Fruit fly (Drosophila melanogaster) whole organism, embryonic: ENCODE measurements around the gene Spec2.

Experiments used
- Asciz ChIP-seq: fragments of 200-800 bp; sonication (Bioruptor generic); optimal IDR thresholded peaks from 2 replicates; lab custom pipeline; 2017; ENCODE audit warnings: missing biosample characterization, mild to moderate bottlenecking, missing genetic modification characterization, missing genetic modification reagents
- Atf-2 ChIP-seq: fragments of 200-800 bp; sonication (Bioruptor generic); optimal IDR thresholded peaks from 2 replicates; lab custom pipeline; 2016; ENCODE audit warnings: missing biosample characterization, missing genetic modification characterization
- B-H1 ChIP-seq: fragments of 200-800 bp; sonication (Bioruptor generic); IDR thresholded peaks from 3 replicates; pipeline ENCODE4 v1.3.6; 2022; ENCODE audit warnings: missing biosample characterization, missing genetic modification characterization
- BEAF-32 ChIP-seq: fragments of 200-800 bp; sonication (Bioruptor generic); optimal IDR thresholded peaks from 3 replicates; lab custom pipeline; 2017; ENCODE audit warnings: missing biosample characterization, missing genetic modification characterization, mild to moderate bottlenecking, moderate library complexity, missing genetic modification reagents
- CG10267 ChIP-seq: fragments of 200-800 bp; sonication (Bioruptor generic); optimal IDR thresholded peaks from 2 replicates; lab custom pipeline; 2018; ENCODE audit warnings: missing biosample characterization, mild to moderate bottlenecking, missing genetic modification characterization, moderate library complexity
- CG10959 ChIP-seq: fragments of 200-800 bp; sonication (Bioruptor generic); IDR thresholded peaks from 2 replicates; pipeline ENCODE4 v1.3.6; 2022; ENCODE audit warnings: missing biosample characterization, missing genetic modification characterization
- CG11504 ChIP-seq: fragments of 200-800 bp; sonication (Bioruptor generic); optimal IDR thresholded peaks from 3 replicates; lab custom pipeline; 2019; ENCODE audit warnings: missing biosample characterization, mild to moderate bottlenecking, missing genetic modification characterization, moderate library complexity
- CG11696 ChIP-seq: fragments of 200-800 bp; sonication (Bioruptor generic); IDR thresholded peaks from 2 replicates; pipeline ENCODE4 v1.3.6; 2022; ENCODE audit warnings: missing biosample characterization, missing genetic modification characterization
- CG1233 ChIP-seq: fragments of 200-800 bp; sonication (Bioruptor generic); optimal IDR thresholded peaks from 4 replicates; lab custom pipeline; 2018; ENCODE audit warnings: missing biosample characterization, mild to moderate bottlenecking, missing genetic modification characterization
- CG13123 ChIP-seq: fragments of 200-800 bp; sonication (Bioruptor generic); optimal IDR thresholded peaks from 2 replicates; lab custom pipeline; 2016; ENCODE audit warnings: missing biosample characterization, missing genetic modification characterization
- CG15479 ChIP-seq: fragments of 200-800 bp; sonication (Bioruptor generic); optimal IDR thresholded peaks from 3 replicates; lab custom pipeline; 2019; ENCODE audit warnings: missing biosample characterization, mild to moderate bottlenecking, missing genetic modification characterization, moderate library complexity
- CG16815 ChIP-seq: fragments of 200-800 bp; sonication (Bioruptor generic); optimal IDR thresholded peaks from 3 replicates; lab custom pipeline; 2017; ENCODE audit warnings: missing biosample characterization, mild to moderate bottlenecking, missing genetic modification characterization
- CG17186 ChIP-seq: fragments of 200-800 bp; sonication (Bioruptor generic); optimal IDR thresholded peaks from 3 replicates; lab custom pipeline; 2017; ENCODE audit warnings: missing biosample characterization, missing genetic modification reagents, missing genetic modification characterization
- CG17802 ChIP-seq: fragments of 200-800 bp; sonication (Bioruptor generic); optimal IDR thresholded peaks from 2 replicates; lab custom pipeline; 2018; ENCODE audit warnings: missing biosample characterization, mild to moderate bottlenecking, missing genetic modification characterization, moderate library complexity
- CG4360 ChIP-seq: fragments of 200-800 bp; sonication (Bioruptor generic); IDR thresholded peaks from 2 replicates; pipeline ENCODE4 v1.3.6; 2022; ENCODE audit warnings: missing biosample characterization, missing genetic modification characterization
- CG6854 ChIP-seq: fragments of 200-800 bp; sonication (Bioruptor generic); optimal IDR thresholded peaks from 3 replicates; lab custom pipeline; 2017; ENCODE audit warnings: missing biosample characterization, mild to moderate bottlenecking, missing genetic modification characterization
- CG9437 ChIP-seq: fragments of 200-800 bp; sonication (Bioruptor generic); optimal IDR thresholded peaks from 2 replicates; lab custom pipeline; 2018; ENCODE audit warnings: missing biosample characterization, mild to moderate bottlenecking, missing genetic modification characterization
- CTCF ChIP-seq: fragments of 200-800 bp; sonication (Bioruptor generic); optimal IDR thresholded peaks from 2 replicates; lab custom pipeline; 2017; ENCODE audit warnings: missing biosample characterization, mild to moderate bottlenecking, missing genetic modification characterization, moderate library complexity
- Dek ChIP-seq: fragments of 200-800 bp; sonication (Bioruptor generic); optimal IDR thresholded peaks from 3 replicates; lab custom pipeline; 2019; ENCODE audit warnings: missing biosample characterization, mild to moderate bottlenecking, missing genetic modification characterization, moderate library complexity
- E2f2 ChIP-seq: fragments of 200-800 bp; sonication (Bioruptor generic); IDR thresholded peaks from 2 replicates; pipeline ENCODE4 v1.3.6; 2022; ENCODE audit warnings: missing biosample characterization, missing genetic modification characterization
- Fer3 ChIP-seq: fragments of 200-800 bp; sonication (Bioruptor generic); optimal IDR thresholded peaks from 2 replicates; lab custom pipeline; 2018; ENCODE audit warnings: missing biosample characterization, mild to moderate bottlenecking, missing genetic modification characterization, moderate library complexity
- HHEX ChIP-seq: fragments of 200-800 bp; sonication (Bioruptor generic); optimal IDR thresholded peaks from 3 replicates; lab custom pipeline; 2017; ENCODE audit warnings: missing biosample characterization, mild to moderate bottlenecking, missing genetic modification characterization, missing genetic modification reagents
- HLH3B ChIP-seq: fragments of 200-800 bp; sonication (Bioruptor generic); IDR thresholded peaks from 2 replicates; pipeline ENCODE4 v1.3.6; 2022; ENCODE audit warnings: missing biosample characterization, missing genetic modification characterization
- Hr78 ChIP-seq, 2 experiments: fragments of 200-800 bp in 1 of 2; fragments of >200 bp in 1 of 2; sonication (Bioruptor generic) in 1 of 2; optimal IDR thresholded peaks; 2 replicates each; lab custom pipeline; 2017 to 2019; ENCODE audit warnings: missing biosample characterization in 2 of 2, missing genetic modification characterization in 2 of 2, mild to moderate bottlenecking in 1 of 2, moderate library complexity in 1 of 2
- MBD-R2 ChIP-seq: fragments of 200-800 bp; sonication (Bioruptor generic); IDR thresholded peaks from 2 replicates; pipeline ENCODE4 v1.3.6; 2022; ENCODE audit warnings: missing biosample characterization, missing genetic modification characterization
- Med ChIP-seq: fragments of 200-800 bp; sonication (Bioruptor generic); peaks from one replicate; lab custom pipeline; 2016; ENCODE audit warnings: missing biosample characterization, missing genetic modification characterization, mild to moderate bottlenecking, inconsistent platforms, moderate library complexity
- Neu2 ChIP-seq: fragments of 200-800 bp; sonication (Bioruptor generic); optimal IDR thresholded peaks from 3 replicates; lab custom pipeline; 2016; ENCODE audit warnings: missing biosample characterization, missing genetic modification characterization, borderline replicate concordance
- Nf-YC ChIP-seq: fragments of 200-800 bp; optimal IDR thresholded peaks from 3 replicates; lab custom pipeline; 2019; ENCODE audit warnings: missing biosample characterization, mild to moderate bottlenecking, missing genetic modification characterization, moderate library complexity
- NfI ChIP-seq: fragments of 200-800 bp; sonication (Bioruptor generic); optimal IDR thresholded peaks from 3 replicates; lab custom pipeline; 2018; ENCODE audit warnings: missing biosample characterization, mild to moderate bottlenecking, missing genetic modification characterization, moderate library complexity
- Sry-δ ChIP-seq: fragments of 200-800 bp; sonication (Bioruptor generic); optimal IDR thresholded peaks from 2 replicates; lab custom pipeline; 2016; ENCODE audit warnings: missing biosample characterization, missing genetic modification characterization
- ac ChIP-seq: fragments of 200-800 bp; sonication (Bioruptor generic); optimal IDR thresholded peaks from 3 replicates; lab custom pipeline; 2017; ENCODE audit warnings: missing biosample characterization, mild to moderate bottlenecking, missing genetic modification characterization
- amos ChIP-seq: fragments of 200-800 bp; sonication (Bioruptor generic); IDR thresholded peaks from 2 replicates; pipeline ENCODE4 v1.3.6; 2022; ENCODE audit warnings: missing biosample characterization, missing genetic modification characterization; ENCODE audit not compliant: partially characterized antibody
- caup ChIP-seq: fragments of 200-800 bp; sonication (Bioruptor generic); optimal IDR thresholded peaks from 3 replicates; lab custom pipeline; 2017; ENCODE audit warnings: missing biosample characterization, mild to moderate bottlenecking, missing genetic modification characterization, moderate library complexity; ENCODE audit not compliant: severe bottlenecking
- croc ChIP-seq: fragments of 200-800 bp; sonication (Bioruptor generic); conservative IDR thresholded peaks from 3 replicates; pipeline ENCODE4 v1.3.6; 2022; ENCODE audit warnings: missing biosample characterization, missing genetic modification characterization
- danr ChIP-seq: fragments of 200-800 bp; sonication (Bioruptor generic); IDR thresholded peaks from 2 replicates; pipeline ENCODE4 v1.3.6; 2022; ENCODE audit warnings: missing biosample characterization, missing genetic modification characterization
- dm ChIP-seq: fragments of 200-800 bp; sonication (Bioruptor generic); optimal IDR thresholded peaks from 3 replicates; lab custom pipeline; 2016; ENCODE audit warnings: missing biosample characterization, missing genetic modification characterization
- ftz-f1 ChIP-seq: fragments of 200-800 bp; sonication (Bioruptor generic); optimal IDR thresholded peaks from 2 replicates; lab custom pipeline; 2016; ENCODE audit warnings: missing biosample characterization, missing genetic modification characterization
- insv ChIP-seq, 2 experiments: fragments of 200-800 bp; sonication (Bioruptor generic); optimal IDR thresholded peaks; 3 replicates each; lab custom pipeline; 2016 to 2018; ENCODE audit warnings: missing biosample characterization in 2 of 2, missing genetic modification characterization in 2 of 2
- knrl ChIP-seq: fragments of 200-800 bp; sonication (Bioruptor generic); IDR thresholded peaks from 3 replicates; pipeline ENCODE4 v1.3.6; 2022; ENCODE audit warnings: missing biosample characterization, missing genetic modification characterization; ENCODE audit not compliant: partially characterized antibody
- nau ChIP-seq: fragments of 200-800 bp; sonication (Bioruptor generic); optimal IDR thresholded peaks from 3 replicates; lab custom pipeline; 2017; ENCODE audit warnings: missing biosample characterization, mild to moderate bottlenecking, missing genetic modification characterization, missing genetic modification reagents
- p53 ChIP-seq: fragments of 200-800 bp; sonication (Bioruptor generic); optimal IDR thresholded peaks from 2 replicates; lab custom pipeline; 2016; ENCODE audit warnings: missing biosample characterization, missing genetic modification characterization
- pan ChIP-seq, 4 experiments: fragments of >200 bp in 3 of 4; fragments of 200-800 bp in 1 of 4; sonication (Bioruptor generic) in 1 of 4; optimal IDR thresholded peaks in 3 of 4; IDR thresholded peaks in 1 of 4; 2 replicates each; pipeline versions ENCODE4 v1.3.6 to Lab custom; 2017 to 2022; ENCODE audit warnings: missing biosample characterization in 2 of 4, missing genetic modification characterization in 2 of 4, mixed read lengths in 1 of 4
- pho ChIP-seq: fragments of 200-800 bp; sonication (Bioruptor generic); optimal IDR thresholded peaks from 2 replicates; lab custom pipeline; 2016; ENCODE audit warnings: missing biosample characterization, missing genetic modification characterization
- rib ChIP-seq: fragments of 200-800 bp; sonication (Bioruptor generic); IDR thresholded peaks from 2 replicates; pipeline ENCODE4 v1.3.6; 2022; ENCODE audit warnings: missing biosample characterization, missing genetic modification characterization
- scrt ChIP-seq: fragments of 200-800 bp; sonication (Bioruptor generic); optimal IDR thresholded peaks from 2 replicates; lab custom pipeline; 2018; ENCODE audit warnings: missing biosample characterization, mild to moderate bottlenecking, missing genetic modification characterization, moderate library complexity
- slp2 ChIP-seq: fragments of 200-800 bp; sonication (Bioruptor generic); optimal IDR thresholded peaks from 2 replicates; lab custom pipeline; 2016; ENCODE audit warnings: missing biosample characterization, missing genetic modification characterization
- stwl ChIP-seq: fragments of 200-800 bp; sonication (Bioruptor generic); optimal IDR thresholded peaks from 3 replicates; lab custom pipeline; 2018; ENCODE audit warnings: missing biosample characterization, mild to moderate bottlenecking, missing genetic modification characterization, moderate library complexity
- vnd ChIP-seq: fragments of 200-800 bp; sonication (Bioruptor generic); IDR thresholded peaks from 3 replicates; pipeline ENCODE4 v1.3.6; 2022; ENCODE audit warnings: missing biosample characterization, missing genetic modification characterization; ENCODE audit not compliant: partially characterized antibody

The Spec2 gene

DNA sequence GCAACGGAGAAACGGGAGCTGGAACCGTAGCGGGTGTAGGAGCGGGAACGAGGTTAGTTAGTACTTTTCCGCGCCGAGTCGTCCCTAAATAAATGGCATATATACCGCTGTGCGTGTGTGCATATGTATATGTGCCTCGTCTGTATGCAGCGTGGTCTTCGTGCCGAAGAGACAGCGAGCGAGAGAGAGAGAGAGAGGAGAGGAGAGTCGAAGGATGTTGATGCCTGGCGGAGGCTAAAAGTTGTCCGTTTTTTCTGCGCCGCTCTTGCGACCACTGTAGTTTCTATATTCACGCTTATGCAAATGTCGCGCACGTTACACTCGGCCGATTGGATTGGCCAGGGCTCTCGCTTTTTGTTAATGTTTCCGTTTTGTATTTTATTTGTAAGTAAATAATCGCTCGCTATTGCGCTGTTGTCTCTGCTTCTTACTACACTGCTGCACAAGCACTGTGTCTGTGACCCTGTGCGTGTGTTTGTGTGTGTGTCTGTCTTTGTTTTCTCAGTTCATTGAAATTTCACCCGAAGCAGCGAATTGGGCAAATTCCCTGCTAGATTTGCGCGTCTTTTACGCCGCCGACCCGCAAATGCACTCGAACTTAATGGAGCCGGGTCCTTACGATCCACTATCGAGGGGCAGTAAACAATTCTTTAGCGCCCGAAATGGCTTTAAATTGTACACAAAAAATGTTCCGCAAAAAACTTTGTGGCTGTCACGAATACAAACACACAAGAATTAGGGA lies 11.4 kb downstream of the Spec2 start, which contains the start of gene Rga (continued):
- TF ChIP-seq CG9437 (GFP tag; lab: Kevin White, UChicago) (peak; percentile 32), CG6854 (GFP tag; lab: Kevin White, UChicago) (peak; percentile 6), caup (GFP tag; lab: Kevin White, UChicago) (no peak), croc (no peak), NfI (GFP tag; lab: Kevin White, UChicago) (no peak), E2f2 (GFP tag; lab: Robert Waterston, UW) (no peak), Neu2 (GFP tag; lab: Kevin White, UChicago) (no peak), HLH3B (GFP tag; lab: Robert Waterston, UW) (no peak), amos (GFP tag; lab: Robert Waterston, UW) (no peak), Fer3 (no peak), CG11696 (GFP tag; lab: Robert Waterston, UW) (no peak), insv (GFP tag; optimal IDR thresholded peaks at IDR 0.05; lab: Kevin White, UChicago) (peak in 1 of 2 experiments; percentile 36), Nf-YC (tag; lab: Kevin White, UChicago) (no peak), CG17186 (GFP tag; lab: Kevin White, UChicago) (no peak), CG1233 (GFP tag; lab: Kevin White, UChicago) (no peak), CG16815 (GFP tag; lab: Kevin White, UChicago) (no peak), p53 (no peak), vnd (GFP tag; lab: Robert Waterston, UW) (no peak), CG11504 (tag; lab: Kevin White, UChicago) (no peak), B-H1 (GFP tag; lab: Robert Waterston, UW) (no peak), scrt (GFP tag; lab: Kevin White, UChicago) (no peak), Hr78 (GFP tag; optimal IDR thresholded peaks at IDR 0.05; lab: Kevin White, UChicago) (peak in 1 of 2 experiments; percentile 63), CG17802 (tag; lab: Kevin White, UChicago) (no peak), CG10959 (GFP tag; lab: Robert Waterston, UW) (no peak), pho (peak; percentile 5), Asciz (GFP tag; lab: Kevin White, UChicago) (no peak), ftz-f1 (no peak), CG13123 (GFP tag; lab: Kevin White, UChicago) (no peak), CG15479 (GFP tag; lab: Kevin White, UChicago) (peak; percentile 99)
- TF ChIP-seq, all 482 proteins: peak for 22

DNA sequence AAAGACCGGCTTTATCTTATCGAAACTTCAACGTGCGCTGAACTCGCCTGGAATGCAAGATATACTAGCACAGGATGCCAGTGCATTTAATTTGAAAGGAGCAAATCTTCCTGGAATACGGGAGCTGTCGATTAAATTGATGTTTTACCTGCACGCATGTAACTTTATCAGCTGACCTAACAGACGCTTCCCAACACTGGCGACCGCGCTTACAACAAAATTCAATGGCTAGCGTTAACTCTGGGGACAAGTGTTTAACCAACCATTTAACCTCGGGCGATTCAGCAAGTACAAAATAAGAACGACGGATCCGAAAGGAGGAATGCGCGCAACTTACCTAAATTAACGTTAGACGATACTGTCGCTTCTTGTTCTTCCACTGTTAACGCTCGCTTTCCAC lies 12.2 kb downstream of the Spec2 start:
- peak; percentile 10 for TF ChIP-seq HHEX (GFP tag; lab: Kevin White, UChicago)
- no peak for TF ChIP-seq nau (GFP tag; lab: Kevin White, UChicago)
- TF ChIP-seq knrl (GFP tag; lab: Robert Waterston, UW) = no peak
- no peak for TF ChIP-seq dm (GFP tag; lab: Kevin White, UChicago)
- peak; percentile 3 for TF ChIP-seq CTCF
- TF ChIP-seq CG10267 (tag; lab: Kevin White, UChicago) = peak; percentile 80
- no peak for TF ChIP-seq Dek (tag; lab: Kevin White, UChicago)
- TF ChIP-seq BEAF-32 (GFP tag; lab: Kevin White, UChicago) = no peak
- TF ChIP-seq rib (GFP tag; lab: Robert Waterston, UW) = 0 out of 2 replicates have a peak, but pooled peaks have one; percentile 42
- TF ChIP-seq Med (GFP tag; lab: Kevin White, UChicago) = peak; percentile 69
- TF ChIP-seq CG4360 (GFP tag; lab: Robert Waterston, UW) = peak; percentile 65
- TF ChIP-seq Sry-δ = no peak
- TF ChIP-seq stwl (tag; lab: Kevin White, UChicago) = peak; percentile 31
- TF ChIP-seq Atf-2 (GFP tag; lab: Kevin White, UChicago) = no peak
- no peak for TF ChIP-seq ac (GFP tag; lab: Kevin White, UChicago)
- no peak for TF ChIP-seq slp2 (GFP tag; lab: Kevin White, UChicago)
- no peak for TF ChIP-seq croc
- TF ChIP-seq CG10959 (GFP tag; lab: Robert Waterston, UW) = no peak
- peak; percentile 6 for TF ChIP-seq CG17186 (GFP tag; lab: Kevin White, UChicago)
- TF ChIP-seq danr (GFP tag; lab: Robert Waterston, UW) = no peak
- TF ChIP-seq pan (optimal IDR thresholded peaks at IDR 0.05; lab: Kevin White, UChicago) = no peak
- TF ChIP-seq pan (GFP tag; optimal IDR thresholded peaks at IDR 0.05 in 1 of 2, IDR thresholded peaks at IDR 0.05 in 1 of 2) = no peak
- TF ChIP-seq MBD-R2 (GFP tag; lab: Robert Waterston, UW) = peak; percentile 41
- TF ChIP-seq CG9437 (GFP tag; lab: Kevin White, UChicago) = no peak
